Fruit fly (Drosophila melanogaster) whole organism, embryonic: ENCODE data around the gene CG12990.

ENCODE experiments used
- Blimp-1 ChIP-seq: fragments of 200-800 bp; sonication (Bioruptor generic); optimal IDR thresholded peaks from 3 replicates; lab custom pipeline; 2018; ENCODE audit warnings: missing biosample characterization, missing genetic modification characterization, mild to moderate bottlenecking, moderate library complexity, missing genetic modification reagents
- CG10147 ChIP-seq: fragments of 200-800 bp; sonication (Bioruptor generic); optimal IDR thresholded peaks from 2 replicates; lab custom pipeline; 2019; ENCODE audit warnings: missing biosample characterization, mild to moderate bottlenecking, missing genetic modification characterization, moderate library complexity
- CG10431 ChIP-seq: fragments of 200-800 bp; sonication (Bioruptor generic); optimal IDR thresholded peaks from 3 replicates; lab custom pipeline; 2018; ENCODE audit warnings: missing biosample characterization, mild to moderate bottlenecking, missing genetic modification characterization
- CG10462 ChIP-seq: fragments of 200-800 bp; sonication (Bioruptor generic); optimal IDR thresholded peaks from 2 replicates; lab custom pipeline; 2016; ENCODE audit warnings: missing biosample characterization, missing genetic modification characterization
- CG12299 ChIP-seq: fragments of 200-800 bp; sonication (Bioruptor generic); optimal IDR thresholded peaks from 2 replicates; lab custom pipeline; 2018; ENCODE audit warnings: missing biosample characterization, mild to moderate bottlenecking, missing genetic modification characterization
- CG12659 ChIP-seq: fragments of 200-800 bp; sonication (Bioruptor generic); optimal IDR thresholded peaks from 3 replicates; lab custom pipeline; 2017; ENCODE audit warnings: mild to moderate bottlenecking, missing biosample characterization, missing genetic modification reagents, missing genetic modification characterization
- CG14860 ChIP-seq: fragments of 200-800 bp; sonication (Bioruptor generic); IDR thresholded peaks from 3 replicates; pipeline ENCODE4 v1.3.6; 2022; ENCODE audit warnings: missing biosample characterization, missing genetic modification characterization; ENCODE audit not compliant: partially characterized antibody
- CG15601 ChIP-seq: fragments of 200-800 bp; sonication (Bioruptor generic); optimal IDR thresholded peaks from 3 replicates; lab custom pipeline; 2019; ENCODE audit warnings: missing biosample characterization, mild to moderate bottlenecking, missing genetic modification characterization, moderate library complexity
- CG1647 ChIP-seq: fragments of 200-800 bp; sonication (Bioruptor generic); optimal IDR thresholded peaks from 3 replicates; lab custom pipeline; 2016; ENCODE audit warnings: missing biosample characterization, missing genetic modification characterization
- CG17186 ChIP-seq: fragments of 200-800 bp; sonication (Bioruptor generic); optimal IDR thresholded peaks from 3 replicates; lab custom pipeline; 2017; ENCODE audit warnings: missing biosample characterization, missing genetic modification reagents, missing genetic modification characterization
- CG17829 ChIP-seq: fragments of 200-800 bp; optimal IDR thresholded peaks from 2 replicates; lab custom pipeline; 2019; ENCODE audit warnings: missing biosample characterization, mild to moderate bottlenecking, missing genetic modification characterization, moderate library complexity
- CG18599 ChIP-seq: fragments of 200-800 bp; sonication (Bioruptor generic); optimal IDR thresholded peaks from 3 replicates; lab custom pipeline; 2017; ENCODE audit warnings: missing biosample characterization, missing genetic modification characterization, mild to moderate bottlenecking, moderate library complexity, missing genetic modification reagents
- CG2712 ChIP-seq: fragments of 200-800 bp; optimal IDR thresholded peaks from 3 replicates; lab custom pipeline; 2019; ENCODE audit warnings: missing biosample characterization, mild to moderate bottlenecking, missing genetic modification characterization, moderate library complexity
- CG30403 ChIP-seq: fragments of 200-800 bp; sonication (Bioruptor generic); optimal IDR thresholded peaks from 3 replicates; lab custom pipeline; 2016; ENCODE audit warnings: missing biosample characterization, missing genetic modification characterization
- CG4360 ChIP-seq: fragments of 200-800 bp; sonication (Bioruptor generic); IDR thresholded peaks from 2 replicates; pipeline ENCODE4 v1.3.6; 2022; ENCODE audit warnings: missing biosample characterization, missing genetic modification characterization
- CG6683 ChIP-seq: fragments of 200-800 bp; sonication (Bioruptor generic); optimal IDR thresholded peaks from 2 replicates; lab custom pipeline; 2017; ENCODE audit warnings: missing biosample characterization, mild to moderate bottlenecking, missing genetic modification characterization, missing genetic modification reagents
- CG8281 ChIP-seq: fragments of 200-800 bp; sonication (Bioruptor generic); optimal IDR thresholded peaks from 2 replicates; lab custom pipeline; 2018; ENCODE audit warnings: missing biosample characterization, mild to moderate bottlenecking, missing genetic modification characterization, moderate library complexity
- CG9797 ChIP-seq: fragments of 200-800 bp; sonication (Bioruptor generic); optimal IDR thresholded peaks from 3 replicates; lab custom pipeline; 2018; ENCODE audit warnings: missing biosample characterization, mild to moderate bottlenecking, missing genetic modification characterization
- D19A ChIP-seq: fragments of 200-800 bp; optimal IDR thresholded peaks from 3 replicates; lab custom pipeline; 2019; ENCODE audit warnings: missing biosample characterization, mild to moderate bottlenecking, missing genetic modification characterization, moderate library complexity
- Dad ChIP-seq: fragments of 200-800 bp; sonication (Bioruptor generic); optimal IDR thresholded peaks from 3 replicates; lab custom pipeline; 2016; ENCODE audit warnings: missing biosample characterization, missing genetic modification characterization
- Fer2 ChIP-seq: fragments of 200-800 bp; sonication (Bioruptor generic); optimal IDR thresholded peaks from 2 replicates; lab custom pipeline; 2018; ENCODE audit warnings: missing biosample characterization, mild to moderate bottlenecking, missing genetic modification characterization, moderate library complexity
- Gsc ChIP-seq: fragments of 200-800 bp; sonication (Bioruptor generic); IDR thresholded peaks from 2 replicates; pipeline ENCODE4 v1.3.6; 2022; ENCODE audit warnings: missing biosample characterization, missing genetic modification characterization
- HLHmδ ChIP-seq: fragments of 200-800 bp; sonication (Bioruptor generic); optimal IDR thresholded peaks from 2 replicates; lab custom pipeline; 2018; ENCODE audit warnings: missing biosample characterization, mild to moderate bottlenecking, missing genetic modification characterization, moderate library complexity
- Hr78 ChIP-seq, 2 experiments: fragments of 200-800 bp in 1 of 2; fragments of >200 bp in 1 of 2; sonication (Bioruptor generic) in 1 of 2; optimal IDR thresholded peaks; 2 replicates each; lab custom pipeline; 2017 to 2019; ENCODE audit warnings: missing biosample characterization in 2 of 2, missing genetic modification characterization in 2 of 2, mild to moderate bottlenecking in 1 of 2, moderate library complexity in 1 of 2
- Lhr ChIP-seq: fragments of 200-800 bp; sonication (Bioruptor generic); optimal IDR thresholded peaks from 3 replicates; lab custom pipeline; 2017; ENCODE audit warnings: mild to moderate bottlenecking, missing biosample characterization, missing genetic modification reagents, missing genetic modification characterization
- Lpt ChIP-seq: fragments of >200 bp; optimal IDR thresholded peaks from 2 replicates; lab custom pipeline; 2018; ENCODE audit warnings: missing biosample characterization, missing genetic modification characterization
- Mad ChIP-seq: fragments of 200-800 bp; sonication (Bioruptor generic); optimal IDR thresholded peaks from 2 replicates; lab custom pipeline; 2016; ENCODE audit warnings: missing biosample characterization, missing genetic modification characterization
- Meics ChIP-seq: fragments of 200-800 bp; sonication (Bioruptor generic); optimal IDR thresholded peaks from 2 replicates; lab custom pipeline; 2017; ENCODE audit warnings: missing biosample characterization, mild to moderate bottlenecking, missing genetic modification characterization
- Nf-YA ChIP-seq: fragments of 200-800 bp; sonication (Bioruptor generic); IDR thresholded peaks from 2 replicates; pipeline ENCODE4 v1.3.6; 2022; ENCODE audit warnings: missing biosample characterization, missing genetic modification characterization
- Pdp1 ChIP-seq, 2 experiments: fragments of 200-800 bp; sonication (Bioruptor generic); optimal IDR thresholded peaks; 3 replicates each; lab custom pipeline; 2016; ENCODE audit warnings: missing biosample characterization in 2 of 2, missing genetic modification characterization in 2 of 2, mild to moderate bottlenecking in 1 of 2, moderate library complexity in 1 of 2
- Ssrp ChIP-seq: fragments of 200-800 bp; sonication (Bioruptor generic); optimal IDR thresholded peaks from 2 replicates; lab custom pipeline; 2018; ENCODE audit warnings: missing biosample characterization, mild to moderate bottlenecking, missing genetic modification characterization, moderate library complexity
- ap ChIP-seq: fragments of 200-800 bp; sonication (Bioruptor generic); IDR thresholded peaks from 2 replicates; pipeline ENCODE4 v1.3.6; 2022; ENCODE audit warnings: missing biosample characterization, missing genetic modification characterization
- bab2 ChIP-seq: fragments of 200-800 bp; sonication (Bioruptor generic); optimal IDR thresholded peaks from 2 replicates; lab custom pipeline; 2016; ENCODE audit warnings: missing biosample characterization, missing genetic modification characterization
- crol ChIP-seq: fragments of 200-800 bp; sonication (Bioruptor generic); IDR thresholded peaks from 2 replicates; pipeline ENCODE4 v1.3.6; 2022; ENCODE audit warnings: missing biosample characterization, missing genetic modification characterization
- ewg ChIP-seq: fragments of 200-800 bp; sonication (Bioruptor generic); optimal IDR thresholded peaks from 3 replicates; lab custom pipeline; 2017; ENCODE audit warnings: mild to moderate bottlenecking, missing biosample characterization, missing genetic modification reagents, missing genetic modification characterization
- gcm ChIP-seq: fragments of 200-800 bp; sonication (Bioruptor generic); optimal IDR thresholded peaks from 2 replicates; lab custom pipeline; 2019; ENCODE audit warnings: missing biosample characterization, mild to moderate bottlenecking, missing genetic modification characterization, moderate library complexity
- gsb ChIP-seq: fragments of 200-800 bp; sonication (Bioruptor generic); IDR thresholded peaks from 2 replicates; pipeline ENCODE4 v1.3.6; 2022; ENCODE audit warnings: missing biosample characterization, missing genetic modification characterization
- lilli ChIP-seq: fragments of 200-800 bp; sonication (Bioruptor generic); optimal IDR thresholded peaks from 3 replicates; lab custom pipeline; 2016; ENCODE audit warnings: missing biosample characterization, missing genetic modification characterization
- nmo ChIP-seq: fragments of 200-800 bp; sonication (Bioruptor generic); optimal IDR thresholded peaks from 2 replicates; lab custom pipeline; 2018; ENCODE audit warnings: missing biosample characterization, mild to moderate bottlenecking, missing genetic modification characterization, moderate library complexity
- pros ChIP-seq: fragments of 200-800 bp; sonication (Bioruptor generic); optimal IDR thresholded peaks from 3 replicates; lab custom pipeline; 2019; ENCODE audit warnings: missing biosample characterization, mild to moderate bottlenecking, missing genetic modification characterization, moderate library complexity
- ranshi ChIP-seq: fragments of 200-800 bp; sonication (Bioruptor generic); IDR thresholded peaks from 2 replicates; pipeline ENCODE4 v1.3.6; 2022; ENCODE audit warnings: missing biosample characterization, missing genetic modification characterization
- repo ChIP-seq: fragments of 200-800 bp; sonication (Bioruptor generic); optimal IDR thresholded peaks from 2 replicates; lab custom pipeline; 2016; ENCODE audit warnings: missing biosample characterization, missing genetic modification characterization
- stc ChIP-seq: fragments of 200-800 bp; sonication (Bioruptor generic); IDR thresholded peaks from 2 replicates; pipeline ENCODE4 v1.3.6; 2022; ENCODE audit warnings: missing biosample characterization, missing genetic modification characterization
- sug ChIP-seq: fragments of 200-800 bp; optimal IDR thresholded peaks from 2 replicates; lab custom pipeline; 2019; ENCODE audit warnings: missing biosample characterization, mild to moderate bottlenecking, missing genetic modification characterization, moderate library complexity
- tll ChIP-seq, 2 experiments: fragments of 200-800 bp in 1 of 2; fragments of >200 bp in 1 of 2; sonication (Bioruptor generic) in 1 of 2; optimal IDR thresholded peaks; 2 replicates each; lab custom pipeline; 2017 to 2019; ENCODE audit warnings: missing biosample characterization in 2 of 2, missing genetic modification characterization in 2 of 2, mild to moderate bottlenecking in 1 of 2, moderate library complexity in 1 of 2
- tx ChIP-seq: fragments of 200-800 bp; sonication (Bioruptor generic); optimal IDR thresholded peaks from 2 replicates; lab custom pipeline; 2016; ENCODE audit warnings: missing biosample characterization, missing genetic modification characterization
- usp ChIP-seq: fragments of >200 bp; optimal IDR thresholded peaks from 2 replicates; lab custom pipeline; 2017; ENCODE audit warnings: missing biosample characterization, missing genetic modification characterization
- vfl ChIP-seq: fragments of 200-800 bp; sonication (Bioruptor generic); optimal IDR thresholded peaks from 2 replicates; lab custom pipeline; 2016; ENCODE audit warnings: missing biosample characterization, missing genetic modification characterization
- zf30C ChIP-seq: fragments of 200-800 bp; sonication (Bioruptor generic); optimal IDR thresholded peaks from 3 replicates; lab custom pipeline; 2018; ENCODE audit warnings: missing biosample characterization, mild to moderate bottlenecking, missing genetic modification characterization

CG12990 gene

DNA sequence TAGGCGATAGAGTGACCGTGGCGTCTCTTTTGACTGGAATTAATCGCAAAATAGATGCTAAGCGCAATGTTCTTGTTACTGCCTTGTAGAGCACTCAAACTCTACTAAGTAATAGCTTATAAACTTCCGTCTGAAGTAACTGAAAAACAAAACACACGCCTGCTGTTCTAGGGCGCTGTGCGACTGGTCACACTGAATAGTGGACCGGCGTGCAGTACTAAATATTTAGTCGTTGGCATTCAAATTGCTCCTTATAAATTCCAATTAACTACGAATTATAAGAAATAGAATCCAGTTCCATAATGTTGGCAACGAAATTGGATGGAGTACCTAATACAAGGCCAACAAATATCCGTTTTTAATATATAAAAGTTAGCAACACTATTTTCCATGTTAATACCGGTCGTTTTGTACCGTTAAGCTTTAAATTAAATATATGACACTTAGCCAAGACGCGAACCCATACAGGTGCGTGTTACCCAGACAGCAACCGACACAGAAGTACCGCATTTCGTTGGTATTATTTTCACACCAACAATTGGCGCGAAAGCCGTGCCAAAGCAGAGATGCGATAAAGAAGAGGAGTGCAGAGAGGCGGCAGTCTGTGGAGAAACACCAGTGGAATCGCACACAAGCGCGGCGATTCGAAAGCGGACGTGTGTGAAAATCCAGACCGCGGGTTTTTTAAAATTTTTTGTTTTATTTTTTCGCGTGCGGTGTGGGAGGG is 38.0 kb upstream of the CG12990 start, which contains the start of the genes CG8173 and raskol (continued):
- TF ChIP-seq Pdp1 (GFP tag; optimal IDR thresholded peaks at IDR 0.05; lab: Kevin White, UChicago) = no peak
- no peak for TF ChIP-seq CG30403 (GFP tag; lab: Kevin White, UChicago)
- no peak for TF ChIP-seq tll (GFP tag; optimal IDR thresholded peaks at IDR 0.05; lab: Kevin White, UChicago)
- TF ChIP-seq crol = peak; percentile 62
- no peak for TF ChIP-seq Ssrp (tag; lab: Kevin White, UChicago)
- TF ChIP-seq CG15601 (tag; lab: Kevin White, UChicago) = no peak
- TF ChIP-seq zf30C = no peak
- no peak for TF ChIP-seq CG6683
- TF ChIP-seq Mad (GFP tag; lab: Kevin White, UChicago) = no peak
- no peak for TF ChIP-seq CG10431 (GFP tag; lab: Kevin White, UChicago)
- TF ChIP-seq CG18599 (GFP tag; lab: Kevin White, UChicago) = peak; percentile 22
- TF ChIP-seq ap (GFP tag; lab: Robert Waterston, UW) = no peak
- TF ChIP-seq CG4360 (GFP tag; lab: Robert Waterston, UW) = peak; percentile 47
- TF ChIP-seq CG10147 (GFP tag; lab: Kevin White, UChicago) = no peak
- no peak for TF ChIP-seq Gsc (GFP tag; lab: Robert Waterston, UW)
- no peak for TF ChIP-seq gcm (GFP tag; lab: Kevin White, UChicago)
- no peak for TF ChIP-seq tx (GFP tag; lab: Kevin White, UChicago)
- TF ChIP-seq stc = no peak
- TF ChIP-seq Nf-YA (GFP tag; lab: Robert Waterston, UW) = no peak
- no peak for TF ChIP-seq gsb (GFP tag; lab: Robert Waterston, UW)
- TF ChIP-seq sug (tag; lab: Kevin White, UChicago) = peak; percentile 18
- peak; percentile 26 for TF ChIP-seq CG2712 (tag; lab: Kevin White, UChicago)
- TF ChIP-seq Blimp-1 = no peak
- peak; percentile 13 for TF ChIP-seq nmo (GFP tag; lab: Kevin White, UChicago)
- TF ChIP-seq usp (GFP tag; lab: Kevin White, UChicago) = no peak
- TF ChIP-seq lilli = peak; percentile 28
- TF ChIP-seq vfl (GFP tag; lab: Kevin White, UChicago) = no peak
- TF ChIP-seq CG17186 (GFP tag; lab: Kevin White, UChicago) = peak; percentile 44
- no peak for TF ChIP-seq CG17829 (tag; lab: Kevin White, UChicago)
- no peak for TF ChIP-seq CG8281 (tag; lab: Kevin White, UChicago)
- no peak for TF ChIP-seq CG12299 (tag; lab: Kevin White, UChicago)
- no peak for TF ChIP-seq bab2 (GFP tag; lab: Kevin White, UChicago)
- no peak for TF ChIP-seq D19A
- TF ChIP-seq Lhr (GFP tag; lab: Kevin White, UChicago) = peak; percentile 74
- TF ChIP-seq ewg = no peak
- TF ChIP-seq Hr78 (GFP tag; optimal IDR thresholded peaks at IDR 0.05; lab: Kevin White, UChicago) = peak in 1 of 2 experiments; percentile 95
- TF ChIP-seq Dad (GFP tag; lab: Kevin White, UChicago) = no peak
- TF ChIP-seq Fer2 (tag; lab: Kevin White, UChicago) = no peak
- TF ChIP-seq CG14860 (GFP tag; lab: Robert Waterston, UW) = no peak
- TF ChIP-seq Lpt (GFP tag; lab: Kevin White, UChicago) = no peak
- peak; percentile 89 for TF ChIP-seq CG9797
- TF ChIP-seq CG12659 (GFP tag; lab: Kevin White, UChicago) = peak; percentile 10
- no peak for TF ChIP-seq CG1647
- no peak for TF ChIP-seq repo (GFP tag; lab: Kevin White, UChicago)
- no peak for TF ChIP-seq HLHmδ
- no peak for TF ChIP-seq CG10462
- no peak for TF ChIP-seq Meics (GFP tag; lab: Kevin White, UChicago)
- TF ChIP-seq ranshi (GFP tag; lab: Robert Waterston, UW) = no peak
- TF ChIP-seq pros (GFP tag; lab: Kevin White, UChicago) = no peak
